Comparison of ENCODE assay signal across 1 worm cellular context in the genomic region with DNA sequence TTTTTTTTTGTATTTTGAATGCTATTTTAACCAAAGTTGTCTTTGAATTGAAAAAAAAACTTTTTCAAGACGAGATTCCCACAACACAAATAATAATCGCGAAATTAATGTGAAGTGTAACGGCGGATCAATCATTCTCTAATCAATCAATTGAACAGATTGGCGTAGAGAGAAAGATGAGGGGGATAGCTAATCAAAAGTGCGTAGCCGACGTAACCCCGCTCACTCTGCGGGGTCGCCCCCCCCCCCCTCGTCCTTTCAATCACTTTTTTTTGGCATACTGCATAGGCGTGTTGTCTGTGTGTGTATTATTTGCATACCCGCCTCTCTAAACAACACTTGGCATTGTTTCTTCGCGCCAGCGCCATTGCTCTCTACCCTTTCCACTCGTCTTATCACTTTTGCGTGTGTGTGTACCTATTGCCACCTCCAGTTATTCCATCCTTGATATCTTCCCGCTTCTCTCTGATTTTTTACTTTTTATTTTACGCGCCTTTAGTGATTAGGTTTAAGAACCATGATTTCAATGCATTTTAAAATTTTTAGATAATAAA.
TF ChIP-seq lines count a peak whose summit lies in the region.

No protein-coding gene starts in this region.

TF ChIP-seq in whole organism, L4 larva, 104 proteins besides CTCF, POLR2A, EP300 and RAD21 (continued from another document):
- TF ChIP-seq aha-1 (tag; lab: Kevin White, UChicago) = peak; percentile 4
- TF ChIP-seq daf-19 (GFP tag; conservative IDR thresholded peaks at IDR 0.05; lab: Robert Waterston, UW) = no peak
- TF ChIP-seq nhr-6 (tag; optimal IDR thresholded peaks at IDR 0.05; lab: Kevin White, UChicago) = no peak
- TF ChIP-seq hlh-11 (tag; optimal IDR thresholded peaks at IDR 0.05; lab: Kevin White, UChicago) = peak; percentile 46
- TF ChIP-seq nhr-28 (tag; optimal IDR thresholded peaks at IDR 0.05; lab: Kevin White, UChicago) = peak; percentile 42
- TF ChIP-seq nhr-111 (GFP tag; optimal IDR thresholded peaks at IDR 0.05; lab: Kevin White, UChicago) = no peak
- TF ChIP-seq fkh-10 (GFP tag; optimal IDR thresholded peaks at IDR 0.05; lab: Kevin White, UChicago) = no peak
- TF ChIP-seq lin-29 (GFP tag; IDR thresholded peaks at IDR 0.05; lab: Robert Waterston, UW) = no peak
- TF ChIP-seq zfp-2 (tag; optimal IDR thresholded peaks at IDR 0.05; lab: Kevin White, UChicago) = no peak
- no peak for TF ChIP-seq Y5F2A.4 (GFP tag; optimal IDR thresholded peaks at IDR 0.05; lab: Kevin White, UChicago)
- no peak for TF ChIP-seq daf-16 (GFP tag; optimal IDR thresholded peaks at IDR 0.05; lab: Kevin White, UChicago)
- peak; percentile 67 for TF ChIP-seq daf-16 (tag; optimal IDR thresholded peaks at IDR 0.05; lab: Kevin White, UChicago)
- no peak for TF ChIP-seq aly-2 (tag; optimal IDR thresholded peaks at IDR 0.05; lab: Kevin White, UChicago)
- peak; percentile 44 for TF ChIP-seq pqm-1 (tag; optimal IDR thresholded peaks at IDR 0.05; lab: Kevin White, UChicago)
- no peak for TF ChIP-seq lir-3 (tag; optimal IDR thresholded peaks at IDR 0.05; lab: Kevin White, UChicago)
- TF ChIP-seq pha-4 (GFP tag; IDR thresholded peaks at IDR 0.05; lab: Robert Waterston, UW) = no peak
- no peak for TF ChIP-seq pha-4 (tag; optimal IDR thresholded peaks at IDR 0.05; lab: Kevin White, UChicago)
- no peak for TF ChIP-seq unc-39 (tag; optimal IDR thresholded peaks at IDR 0.05; lab: Kevin White, UChicago)
- TF ChIP-seq fos-1 (tag; optimal IDR thresholded peaks at IDR 0.05; lab: Kevin White, UChicago) = no peak
- TF ChIP-seq F44E2.7 (GFP tag; IDR thresholded peaks at IDR 0.05; lab: Robert Waterston, UW) = no peak
- TF ChIP-seq lin-13 (GFP tag; optimal IDR thresholded peaks at IDR 0.05; lab: Kevin White, UChicago) = no peak
- no peak for TF ChIP-seq mdt-29 (GFP tag; IDR thresholded peaks at IDR 0.05; lab: Robert Waterston, UW)
- no peak for TF ChIP-seq skn-1 (tag; optimal IDR thresholded peaks at IDR 0.05; lab: Kevin White, UChicago)
- TF ChIP-seq lsy-2 (tag; optimal IDR thresholded peaks at IDR 0.05; lab: Kevin White, UChicago) = no peak
- peak; percentile 47 for TF ChIP-seq mxl-3 (GFP tag; optimal IDR thresholded peaks at IDR 0.05; lab: Kevin White, UChicago)
- peak; percentile 49 for TF ChIP-seq mep-1 (tag; optimal IDR thresholded peaks at IDR 0.05; lab: Kevin White, UChicago)
- TF ChIP-seq madf-5 (GFP tag; IDR thresholded peaks at IDR 0.05; lab: Robert Waterston, UW) = no peak
